Worm (Caenorhabditis elegans): Measurements from ENCODE around the gene T01B4.3.

DNA sequence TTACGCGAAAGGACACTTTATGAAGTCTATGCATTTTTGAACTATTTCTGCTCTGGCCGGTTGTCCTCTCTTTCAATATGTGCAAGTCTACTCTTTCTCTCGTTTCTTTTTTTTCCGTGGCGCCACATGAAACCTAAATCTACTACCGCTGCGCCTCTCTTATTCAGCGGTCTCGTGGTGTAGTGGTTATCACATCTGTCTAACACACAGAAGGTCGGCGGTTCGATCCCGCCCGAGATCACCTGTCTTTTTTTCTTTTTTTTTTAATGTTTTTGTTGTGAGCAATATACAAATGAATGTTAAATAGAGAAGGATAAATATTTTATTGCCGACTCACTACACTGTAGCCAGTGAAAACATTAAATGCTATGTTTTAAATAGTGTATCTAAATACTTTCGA lies 19.4 kb downstream of the T01B4.3 start:
- TF ChIP-seq pqm-1 (tag; optimal IDR thresholded peaks at IDR 0.05) (no peak), nhr-67 (tag; optimal IDR thresholded peaks at IDR 0.05) (no peak), jun-1 (tag; optimal IDR thresholded peaks at IDR 0.05) (no peak), R02D3.7 (tag; optimal IDR thresholded peaks at IDR 0.05) (no peak), unc-62 (GFP tag; optimal IDR thresholded peaks at IDR 0.05) (no peak), mml-1 (tag; optimal IDR thresholded peaks at IDR 0.05) (no peak), nhr-25 (tag; optimal IDR thresholded peaks at IDR 0.05) (no peak), fkh-10 (GFP tag; optimal IDR thresholded peaks at IDR 0.05) (no peak), snpc-4 (tag; optimal IDR thresholded peaks at IDR 0.05) (peak; percentile 26), fos-1 (tag; optimal IDR thresholded peaks at IDR 0.05) (no peak)
